Worm (Caenorhabditis elegans) whole organism, L2 larva: ENCODE measurements around the gene prp-6.

Source experiments
- C34F6.9 ChIP-seq: fragments of 150-350 bp; optimal IDR thresholded peaks from 2 replicates; lab custom pipeline; 2014; ENCODE audit warnings: missing biosample characterization, missing genetic modification characterization
- F13H6.1 ChIP-seq: sonication (generic microtip); optimal IDR thresholded peaks from 2 replicates; lab custom pipeline; 2016; ENCODE audit warnings: missing genetic modification characterization, missing compliant biosample characterization
- R02D3.7 ChIP-seq: fragments of 150-350 bp; optimal IDR thresholded peaks from 2 replicates; lab custom pipeline; 2014; ENCODE audit warnings: missing biosample characterization, missing genetic modification characterization
- Y55F3AM.14 ChIP-seq: fragments of 200-800 bp; sonication (Bioruptor generic); optimal IDR thresholded peaks from 2 replicates; lab custom pipeline; 2018; ENCODE audit warnings: mild to moderate bottlenecking, missing genetic modification characterization, missing compliant biosample characterization
- ama-1 ChIP-seq: fragments of 150-350 bp; optimal IDR thresholded peaks from 2 replicates; lab custom pipeline; 2018; ENCODE audit warnings: inconsistent platforms
- ceh-82 ChIP-seq: fragments of 150-350 bp; optimal IDR thresholded peaks from 2 replicates; lab custom pipeline; 2014; ENCODE audit warnings: missing biosample characterization, missing genetic modification characterization
- dmd-4 ChIP-seq: sonication (generic microtip); optimal IDR thresholded peaks from 2 replicates; lab custom pipeline; 2017; ENCODE audit warnings: missing biosample characterization, missing genetic modification characterization
- egl-27 ChIP-seq: sonication (generic microtip); optimal IDR thresholded peaks from 3 replicates; lab custom pipeline; 2017; ENCODE audit warnings: missing biosample characterization, missing genetic modification reagents, missing genetic modification characterization
- fos-1 ChIP-seq: fragments of 150-350 bp; optimal IDR thresholded peaks from 2 replicates; lab custom pipeline; 2014; ENCODE audit warnings: missing biosample characterization, missing genetic modification characterization
- lin-11 ChIP-seq: fragments of 150-350 bp; sonication (generic microtip); optimal IDR thresholded peaks from 2 replicates; lab custom pipeline; 2014; ENCODE audit warnings: missing biosample characterization, missing genetic modification characterization, inconsistent platforms, mixed read lengths
- lsy-2 ChIP-seq, 2 experiments: fragments of 150-350 bp in 1 of 2; sonication (generic microtip) in 1 of 2; optimal IDR thresholded peaks; 2 replicates each; lab custom pipeline; 2014 to 2017; ENCODE audit warnings: missing biosample characterization in 2 of 2, missing genetic modification characterization in 2 of 2
- nhr-12 ChIP-seq: fragments of 150-350 bp; optimal IDR thresholded peaks from 2 replicates; lab custom pipeline; 2014; ENCODE audit warnings: missing biosample characterization, missing genetic modification characterization
- nhr-129 ChIP-seq: fragments of 150-350 bp; optimal IDR thresholded peaks from 2 replicates; lab custom pipeline; 2014; ENCODE audit warnings: missing biosample characterization, missing genetic modification characterization

Gene prp-6

DNA sequence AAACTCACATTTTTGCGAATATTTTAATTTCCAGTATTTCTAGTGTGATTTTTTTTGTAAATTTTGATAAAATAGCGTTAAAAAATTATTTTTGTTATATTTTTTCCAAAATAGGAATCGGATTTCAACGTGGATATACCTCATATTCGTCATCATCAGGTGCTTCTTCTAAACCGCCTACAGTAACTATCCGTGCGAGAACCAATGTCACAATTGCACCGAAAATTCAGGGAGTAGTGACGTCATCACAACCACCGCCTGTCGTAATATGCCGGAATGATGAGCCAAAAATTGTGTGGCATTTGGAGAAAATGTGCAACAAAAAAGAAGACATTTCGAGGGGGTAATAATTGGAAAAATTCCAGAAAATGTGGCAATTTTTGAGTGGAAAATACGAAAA, 68.9 kb downstream of the prp-6 start:
- TF ChIP-seq fos-1: no peak
- TF ChIP-seq Y55F3AM.14 (GFP tag; lab: Kevin White, UChicago): no peak
- TF ChIP-seq lin-11 (tag; lab: Kevin White, UChicago): no peak
- no peak for TF ChIP-seq dmd-4 (tag; lab: Kevin White, UChicago)
- no peak for TF ChIP-seq nhr-12
- TF ChIP-seq F13H6.1 (tag; lab: Kevin White, UChicago): no peak
- no peak for TF ChIP-seq C34F6.9
- no peak for TF ChIP-seq R02D3.7
- no peak for TF ChIP-seq nhr-129 (tag; lab: Kevin White, UChicago)
- no peak for TF ChIP-seq egl-27
- no peak for TF ChIP-seq ceh-82 (tag; lab: Kevin White, UChicago)
- no peak for TF ChIP-seq lsy-2 (tag; optimal IDR thresholded peaks at IDR 0.05; lab: Kevin White, UChicago)
- TF ChIP-seq ama-1 (lab: Kevin White, UChicago): no peak
